Worm (Caenorhabditis elegans) whole organism, L2 larva: Measurements from ENCODE around the gene srlf-15.
A peak's percentile ranks its signal among the peaks of the same experiment; 100 is the strongest.

Source experiments
- C34F6.9 ChIP-seq: fragments of 150-350 bp; optimal IDR thresholded peaks from 2 replicates; lab custom pipeline; 2014; ENCODE audit warnings: missing biosample characterization, missing genetic modification characterization
- R02D3.7 ChIP-seq: fragments of 150-350 bp; optimal IDR thresholded peaks from 2 replicates; lab custom pipeline; 2014; ENCODE audit warnings: missing biosample characterization, missing genetic modification characterization
- ZK546.5 ChIP-seq: sonication (generic microtip); optimal IDR thresholded peaks from 2 replicates; lab custom pipeline; 2017; ENCODE audit warnings: missing biosample characterization, missing genetic modification characterization
- alr-1 ChIP-seq: fragments of 150-350 bp; optimal IDR thresholded peaks from 2 replicates; lab custom pipeline; 2014; ENCODE audit warnings: missing biosample characterization, missing genetic modification characterization
- aly-2 ChIP-seq: fragments of 150-350 bp; optimal IDR thresholded peaks from 2 replicates; lab custom pipeline; 2014; ENCODE audit warnings: missing biosample characterization, missing genetic modification characterization
- blmp-1 ChIP-seq: sonication (generic microtip); optimal IDR thresholded peaks from 2 replicates; lab custom pipeline; 2017; ENCODE audit warnings: missing genetic modification characterization, mild to moderate bottlenecking, missing compliant biosample characterization, antibody characterized with exemption, moderate library complexity; ENCODE audit not compliant: insufficient read depth
- ceh-16 ChIP-seq: fragments of 150-350 bp; optimal IDR thresholded peaks from 2 replicates; lab custom pipeline; 2014; ENCODE audit warnings: missing biosample characterization, missing genetic modification characterization
- ceh-82 ChIP-seq: fragments of 150-350 bp; optimal IDR thresholded peaks from 2 replicates; lab custom pipeline; 2014; ENCODE audit warnings: missing biosample characterization, missing genetic modification characterization
- dmd-4 ChIP-seq: sonication (generic microtip); optimal IDR thresholded peaks from 2 replicates; lab custom pipeline; 2017; ENCODE audit warnings: missing biosample characterization, missing genetic modification characterization
- elt-3 ChIP-seq: sonication (generic microtip); optimal IDR thresholded peaks from 2 replicates; lab custom pipeline; 2017; ENCODE audit warnings: missing biosample characterization, missing genetic modification characterization
- fos-1 ChIP-seq: fragments of 150-350 bp; optimal IDR thresholded peaks from 2 replicates; lab custom pipeline; 2014; ENCODE audit warnings: missing biosample characterization, missing genetic modification characterization
- gmeb-1 ChIP-seq: fragments of 150-350 bp; optimal IDR thresholded peaks from 2 replicates; lab custom pipeline; 2014; ENCODE audit warnings: missing biosample characterization, missing genetic modification characterization
- lin-11 ChIP-seq: fragments of 150-350 bp; sonication (generic microtip); optimal IDR thresholded peaks from 2 replicates; lab custom pipeline; 2014; ENCODE audit warnings: missing biosample characterization, missing genetic modification characterization, inconsistent platforms, mixed read lengths
- lin-13 ChIP-seq: fragments of 150-350 bp; optimal IDR thresholded peaks from 2 replicates; lab custom pipeline; 2014; ENCODE audit warnings: missing biosample characterization, missing genetic modification reagents, missing genetic modification characterization
- lin-39 ChIP-seq: fragments of 150-350 bp; optimal IDR thresholded peaks from 2 replicates; lab custom pipeline; 2014; ENCODE audit warnings: missing biosample characterization, missing genetic modification reagents, missing genetic modification characterization
- lsy-2 ChIP-seq, 2 experiments: fragments of 150-350 bp in 1 of 2; sonication (generic microtip) in 1 of 2; optimal IDR thresholded peaks; 2 replicates each; lab custom pipeline; 2014 to 2017; ENCODE audit warnings: missing biosample characterization in 2 of 2, missing genetic modification characterization in 2 of 2
- mab-5 ChIP-seq: fragments of 150-350 bp; optimal IDR thresholded peaks from 2 replicates; lab custom pipeline; 2014; ENCODE audit warnings: missing biosample characterization, missing genetic modification characterization
- mbf-1 ChIP-seq: sonication (generic microtip); optimal IDR thresholded peaks from 2 replicates; lab custom pipeline; 2017; ENCODE audit warnings: missing biosample characterization, missing genetic modification characterization
- mdl-1 ChIP-seq, 2 experiments: fragments of 150-350 bp in 1 of 2; sonication (generic microtip) in 1 of 2; optimal IDR thresholded peaks; 2 replicates each; lab custom pipeline; 2017; ENCODE audit warnings: missing biosample characterization in 2 of 2, missing genetic modification characterization in 2 of 2
- nhr-10 ChIP-seq: sonication (generic microtip); optimal IDR thresholded peaks from 2 replicates; lab custom pipeline; 2017; ENCODE audit warnings: missing biosample characterization, missing genetic modification characterization
- nhr-11 ChIP-seq: fragments of 150-350 bp; optimal IDR thresholded peaks from 2 replicates; lab custom pipeline; 2014; ENCODE audit warnings: missing biosample characterization, missing genetic modification characterization
- nhr-129 ChIP-seq: fragments of 150-350 bp; optimal IDR thresholded peaks from 2 replicates; lab custom pipeline; 2014; ENCODE audit warnings: missing biosample characterization, missing genetic modification characterization
- nhr-23 ChIP-seq: fragments of 150-350 bp; optimal IDR thresholded peaks from 2 replicates; lab custom pipeline; 2014; ENCODE audit warnings: missing biosample characterization, missing genetic modification reagents, missing genetic modification characterization
- nhr-237 ChIP-seq: fragments of 150-350 bp; optimal IDR thresholded peaks from 2 replicates; lab custom pipeline; 2014; ENCODE audit warnings: missing biosample characterization, missing genetic modification characterization
- nhr-25 ChIP-seq: fragments of 150-350 bp; sonication (generic microtip); optimal IDR thresholded peaks from 3 replicates; lab custom pipeline; 2014; ENCODE audit warnings: missing biosample characterization, missing genetic modification characterization
- nhr-6 ChIP-seq: fragments of 150-350 bp; optimal IDR thresholded peaks from 2 replicates; lab custom pipeline; 2014; ENCODE audit warnings: missing biosample characterization, missing genetic modification characterization
- nhr-77 ChIP-seq: fragments of 150-350 bp; optimal IDR thresholded peaks from 2 replicates; lab custom pipeline; 2014; ENCODE audit warnings: missing biosample characterization, missing genetic modification characterization
- peb-1 ChIP-seq: fragments of 150-350 bp; optimal IDR thresholded peaks from 2 replicates; lab custom pipeline; 2014; ENCODE audit warnings: missing biosample characterization, missing genetic modification characterization
- sem-4 ChIP-seq: fragments of 150-350 bp; optimal IDR thresholded peaks from 2 replicates; lab custom pipeline; 2014; ENCODE audit warnings: missing biosample characterization, missing genetic modification reagents, missing genetic modification characterization
- skn-1 ChIP-seq: sonication (generic microtip); optimal IDR thresholded peaks from 2 replicates; lab custom pipeline; 2017; ENCODE audit warnings: missing biosample characterization, missing genetic modification characterization
- sma-3 ChIP-seq: sonication (generic microtip); optimal IDR thresholded peaks from 2 replicates; lab custom pipeline; 2016; ENCODE audit warnings: missing genetic modification reagents, missing genetic modification characterization, missing compliant biosample characterization
- sma-9 ChIP-seq, 2 experiments: fragments of 150-350 bp in 1 of 2; sonication (generic microtip) in 1 of 2; optimal IDR thresholded peaks; 2 replicates each; lab custom pipeline; 2014 to 2016; ENCODE audit warnings: missing genetic modification characterization in 2 of 2, mild to moderate bottlenecking in 1 of 2, missing biosample characterization in 1 of 2, missing compliant biosample characterization in 1 of 2, missing genetic modification reagents in 1 of 2, moderate library complexity in 1 of 2
- unc-39 ChIP-seq: fragments of 150-350 bp; optimal IDR thresholded peaks from 2 replicates; lab custom pipeline; 2014; ENCODE audit warnings: missing biosample characterization, missing genetic modification characterization
- unc-55 ChIP-seq: fragments of 150-350 bp; sonication (generic microtip); optimal IDR thresholded peaks from 3 replicates; lab custom pipeline; 2014; ENCODE audit warnings: missing biosample characterization, missing genetic modification reagents, missing genetic modification characterization
- unc-62 ChIP-seq: fragments of 150-350 bp; optimal IDR thresholded peaks from 2 replicates; lab custom pipeline; 2014; ENCODE audit warnings: missing biosample characterization, missing genetic modification reagents, missing genetic modification characterization
- zag-1 ChIP-seq: fragments of 150-350 bp; optimal IDR thresholded peaks from 2 replicates; lab custom pipeline; 2014; ENCODE audit warnings: missing biosample characterization, missing genetic modification characterization
- ztf-1 ChIP-seq: fragments of 200-800 bp; sonication (Bioruptor generic); conservative IDR thresholded peaks from 2 replicates; pipeline ENCODE4 v1.3.6; 2022; ENCODE audit warnings: missing genetic modification characterization, missing compliant biosample characterization
- ztf-11 ChIP-seq: sonication (generic microtip); optimal IDR thresholded peaks from 2 replicates; lab custom pipeline; 2017; ENCODE audit warnings: missing biosample characterization, missing genetic modification characterization
- ztf-4 ChIP-seq: fragments of 150-350 bp; optimal IDR thresholded peaks from 2 replicates; lab custom pipeline; 2014; ENCODE audit warnings: missing biosample characterization, missing genetic modification characterization

The srlf-15 gene

ce11 chrII:11016835-11016883 is 19.2 kb upstream of the srlf-15 start, which contains the start of gene ram-2:
ram-2 (minus strand) TSS chrII:11016881.
- TF ChIP-seq unc-62 = no peak
- TF ChIP-seq sma-3 = no peak
- TF ChIP-seq ztf-11 (tag; lab: Kevin White, UChicago) = no peak
- no peak for TF ChIP-seq nhr-77 (tag; lab: Kevin White, UChicago)
- no peak for TF ChIP-seq unc-39
- TF ChIP-seq nhr-10 (tag; lab: Kevin White, UChicago) = no peak
- no peak for TF ChIP-seq nhr-129
- no peak for TF ChIP-seq blmp-1 (tag; lab: Kevin White, UChicago)
- no peak for TF ChIP-seq gmeb-1 (tag; lab: Kevin White, UChicago)
- no peak for TF ChIP-seq R02D3.7 (tag; lab: Kevin White, UChicago)
- no peak for TF ChIP-seq lin-11 (tag; lab: Kevin White, UChicago)
- no peak for TF ChIP-seq ztf-1
- no peak for TF ChIP-seq sma-9 (GFP tag; optimal IDR thresholded peaks at IDR 0.05; lab: Kevin White, UChicago)
- no peak for TF ChIP-seq sma-9 (tag; optimal IDR thresholded peaks at IDR 0.05; lab: Kevin White, UChicago)
- no peak for TF ChIP-seq aly-2 (tag; lab: Kevin White, UChicago)
- no peak for TF ChIP-seq ceh-16 (tag; lab: Kevin White, UChicago)
- no peak for TF ChIP-seq lin-13 (GFP tag; lab: Kevin White, UChicago)

- TF ChIP-seq ztf-4 (tag; lab: Kevin White, UChicago) (no peak), nhr-25 (tag; lab: Kevin White, UChicago) (peak; percentile 52), lin-11 (tag; lab: Kevin White, UChicago) (no peak), unc-55 (GFP tag; lab: Kevin White, UChicago) (no peak), blmp-1 (tag; lab: Kevin White, UChicago) (peak; percentile 63), peb-1 (tag; lab: Kevin White, UChicago) (no peak), nhr-129 (no peak), nhr-11 (tag; lab: Kevin White, UChicago) (no peak), C34F6.9 (no peak), nhr-23 (no peak), lsy-2 (tag; optimal IDR thresholded peaks at IDR 0.05; lab: Kevin White, UChicago) (no peak), ceh-16 (tag; lab: Kevin White, UChicago) (peak; percentile 85), fos-1 (tag; lab: Kevin White, UChicago) (no peak), nhr-77 (tag; lab: Kevin White, UChicago) (no peak), R02D3.7 (tag; lab: Kevin White, UChicago) (no peak), nhr-237 (tag; lab: Kevin White, UChicago) (no peak), alr-1 (no peak), nhr-6 (tag; lab: Kevin White, UChicago) (no peak), lin-13 (GFP tag; lab: Kevin White, UChicago) (no peak), sem-4 (tag; lab: Kevin White, UChicago) (no peak), mdl-1 (tag; optimal IDR thresholded peaks at IDR 0.05; lab: Kevin White, UChicago) (no peak), elt-3 (no peak), lin-39 (no peak), dmd-4 (tag; lab: Kevin White, UChicago) (no peak), nhr-10 (tag; lab: Kevin White, UChicago) (no peak), mbf-1 (tag; lab: Kevin White, UChicago) (no peak), ztf-11 (tag; lab: Kevin White, UChicago) (no peak), mab-5 (tag; lab: Kevin White, UChicago) (no peak), skn-1 (no peak), sma-9 (GFP tag; optimal IDR thresholded peaks at IDR 0.05; lab: Kevin White, UChicago) (peak; percentile 43), sma-9 (tag; optimal IDR thresholded peaks at IDR 0.05; lab: Kevin White, UChicago) (no peak), unc-62 (no peak), ZK546.5 (tag; lab: Kevin White, UChicago) (no peak), zag-1 (tag; lab: Kevin White, UChicago) (no peak), ceh-82 (no peak), unc-39 (no peak)
These were observed 19.0 kb upstream of the srlf-15 start for ce11 chrII:11016884-11017283.

DNA sequence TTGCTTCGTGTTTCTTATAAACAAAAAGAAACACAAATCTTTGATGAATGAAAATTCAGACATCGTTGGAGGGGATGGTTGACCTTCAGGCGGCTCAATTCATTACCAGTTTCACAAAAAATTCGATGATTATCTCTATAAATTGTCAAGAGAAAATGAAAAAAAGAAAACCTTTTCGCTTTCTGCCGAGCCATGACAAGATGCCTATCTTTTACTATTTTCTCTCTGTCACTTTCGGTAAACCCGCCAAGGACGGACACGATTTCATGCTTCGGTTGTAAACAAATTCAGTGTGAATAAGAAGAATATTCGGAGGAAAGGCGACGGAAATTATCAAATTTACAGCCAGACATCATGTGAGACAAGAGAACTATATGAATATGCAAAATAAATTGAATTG is 15.2 kb upstream of the srlf-15 start:
- TF ChIP-seq sma-9 (GFP tag; optimal IDR thresholded peaks at IDR 0.05; lab: Kevin White, UChicago) (peak; percentile 37), sma-9 (tag; optimal IDR thresholded peaks at IDR 0.05; lab: Kevin White, UChicago) (no peak), elt-3 (no peak), nhr-25 (tag; lab: Kevin White, UChicago) (peak; percentile 66), blmp-1 (tag; lab: Kevin White, UChicago) (peak; percentile 97), nhr-129 (no peak), ceh-16 (tag; lab: Kevin White, UChicago) (peak; percentile 59), nhr-6 (tag; lab: Kevin White, UChicago) (no peak)
